Worm (Caenorhabditis elegans) whole organism, L4 larva: ENCODE results near the gene egl-23.
A peak's percentile ranks its signal among the peaks of the same experiment; 100 is the strongest.

Experiments
- F10B5.3 ChIP-seq: sonication (generic microtip); optimal IDR thresholded peaks from 2 replicates; lab custom pipeline; 2016; ENCODE audit warnings: mild to moderate bottlenecking, missing genetic modification characterization, missing compliant biosample characterization
- F37D6.2 ChIP-seq: sonication (generic microtip); optimal IDR thresholded peaks from 2 replicates; lab custom pipeline; 2016; ENCODE audit warnings: mild to moderate bottlenecking, missing genetic modification characterization, missing compliant biosample characterization
- F44E2.7 ChIP-seq: fragments of 200-800 bp; sonication (Bioruptor generic); IDR thresholded peaks from 2 replicates; pipeline ENCODE4 v2.1.2; 2022; ENCODE audit warnings: missing genetic modification characterization, missing compliant biosample characterization
- Y75B8A.6 ChIP-seq: fragments of 200-800 bp; sonication (Bioruptor generic); IDR thresholded peaks from 2 replicates; pipeline ENCODE4 v1.3.6; 2022; ENCODE audit warnings: missing genetic modification reagents, missing genetic modification characterization, missing compliant biosample characterization
- aha-1 ChIP-seq: fragments of 150-350 bp; peaks from one replicate; lab custom pipeline; 2014; ENCODE audit warnings: missing biosample characterization, missing genetic modification characterization
- arid-1 ChIP-seq: fragments of 200-800 bp; sonication (Bioruptor generic); conservative IDR thresholded peaks from 2 replicates; pipeline ENCODE4 v1.3.6; 2022; ENCODE audit warnings: missing genetic modification reagents, missing genetic modification characterization, missing compliant biosample characterization
- ceh-20 ChIP-seq: fragments of 200-800 bp; sonication (Bioruptor generic); IDR thresholded peaks from 2 replicates; pipeline ENCODE4 v1.3.6; 2022; ENCODE audit warnings: missing genetic modification reagents, missing genetic modification characterization, missing compliant biosample characterization
- ceh-82 ChIP-seq: sonication (generic microtip); optimal IDR thresholded peaks from 2 replicates; lab custom pipeline; 2017; ENCODE audit warnings: missing biosample characterization, missing genetic modification characterization
- ces-1 ChIP-seq: fragments of 150-350 bp; sonication (generic microtip); optimal IDR thresholded peaks from 4 replicates; lab custom pipeline; 2014; ENCODE audit warnings: missing biosample characterization, missing genetic modification reagents, missing genetic modification characterization
- cey-2 ChIP-seq: sonication (generic microtip); optimal IDR thresholded peaks from 3 replicates; lab custom pipeline; 2017; ENCODE audit warnings: missing genetic modification characterization, mild to moderate bottlenecking, missing compliant biosample characterization, antibody characterized with exemption, borderline replicate concordance; ENCODE audit not compliant: insufficient read depth
- ctbp-1 ChIP-seq: fragments of 200-800 bp; sonication (Bioruptor generic); IDR thresholded peaks from 2 replicates; pipeline ENCODE4 v1.3.6; 2022; ENCODE audit warnings: missing genetic modification reagents, missing genetic modification characterization, missing compliant biosample characterization
- daf-12 ChIP-seq: fragments of 150-350 bp; optimal IDR thresholded peaks from 2 replicates; lab custom pipeline; 2014; ENCODE audit warnings: missing biosample characterization, missing genetic modification reagents, missing genetic modification characterization
- daf-16 ChIP-seq, 3 experiments: sonication (generic microtip); optimal IDR thresholded peaks; 2 replicates each; lab custom pipeline; 2016 to 2017; ENCODE audit warnings: missing genetic modification characterization in 3 of 3, missing genetic modification reagents in 3 of 3, mild to moderate bottlenecking in 2 of 3, missing compliant biosample characterization in 2 of 3, missing biosample characterization in 1 of 3, moderate library complexity in 1 of 3
- dmd-6 ChIP-seq: fragments of 200-800 bp; sonication (Bioruptor generic); IDR thresholded peaks from 2 replicates; pipeline ENCODE4 v1.3.6; 2022; ENCODE audit warnings: missing genetic modification reagents, missing genetic modification characterization, missing compliant biosample characterization
- dmd-9 ChIP-seq: fragments of 200-800 bp; sonication (Bioruptor generic); IDR thresholded peaks from 2 replicates; pipeline ENCODE4 v1.3.6; 2022; ENCODE audit warnings: missing genetic modification reagents, missing genetic modification characterization, missing compliant biosample characterization
- dpl-1 ChIP-seq: fragments of 150-350 bp; optimal IDR thresholded peaks from 2 replicates; lab custom pipeline; 2014; ENCODE audit warnings: missing biosample characterization, missing genetic modification reagents, missing genetic modification characterization
- dve-1 ChIP-seq: sonication (generic microtip); optimal IDR thresholded peaks from 2 replicates; lab custom pipeline; 2017; ENCODE audit warnings: antibody characterized with exemption, mild to moderate bottlenecking, missing genetic modification characterization, missing compliant biosample characterization; ENCODE audit not compliant: insufficient read depth
- hlh-30 ChIP-seq: sonication (generic microtip); optimal IDR thresholded peaks from 2 replicates; lab custom pipeline; 2017; ENCODE audit warnings: antibody characterized with exemption, mild to moderate bottlenecking, missing genetic modification characterization, missing compliant biosample characterization; ENCODE audit not compliant: insufficient read depth
- hmg-1.1 ChIP-seq: fragments of 200-800 bp; sonication (Bioruptor generic); IDR thresholded peaks from 2 replicates; pipeline ENCODE4 v1.3.6; 2022; ENCODE audit warnings: missing genetic modification reagents, missing genetic modification characterization, missing compliant biosample characterization
- lin-1 ChIP-seq: fragments of 200-800 bp; sonication (Bioruptor generic); IDR thresholded peaks from 2 replicates; pipeline ENCODE4 v1.3.6; 2022; ENCODE audit warnings: missing genetic modification reagents, missing genetic modification characterization, missing compliant biosample characterization
- lin-13 ChIP-seq: fragments of 150-350 bp; optimal IDR thresholded peaks from 2 replicates; lab custom pipeline; 2014; ENCODE audit warnings: missing biosample characterization, missing genetic modification reagents, missing genetic modification characterization
- lin-38 ChIP-seq: fragments of 200-800 bp; sonication (Bioruptor generic); IDR thresholded peaks from 2 replicates; pipeline ENCODE4 v1.3.6; 2022; ENCODE audit warnings: missing genetic modification reagents, missing genetic modification characterization, missing compliant biosample characterization
- lin-39 ChIP-seq: fragments of 150-350 bp; optimal IDR thresholded peaks from 2 replicates; lab custom pipeline; 2014; ENCODE audit warnings: missing biosample characterization, missing genetic modification reagents, missing genetic modification characterization
- lir-3 ChIP-seq: sonication (generic microtip); optimal IDR thresholded peaks from 2 replicates; lab custom pipeline; 2016; ENCODE audit warnings: mild to moderate bottlenecking, missing genetic modification characterization, missing compliant biosample characterization
- lsy-2 ChIP-seq, 2 experiments: fragments of 150-350 bp in 1 of 2; sonication (generic microtip) in 1 of 2; optimal IDR thresholded peaks; 2 replicates each; lab custom pipeline; 2014 to 2017; ENCODE audit warnings: missing biosample characterization in 2 of 2, missing genetic modification characterization in 2 of 2
- madf-9 ChIP-seq: fragments of 200-800 bp; sonication (Bioruptor generic); conservative IDR thresholded peaks from 2 replicates; pipeline ENCODE4 v1.3.6; 2022; ENCODE audit warnings: missing genetic modification reagents, missing genetic modification characterization, missing compliant biosample characterization
- mdl-1 ChIP-seq, 2 experiments: fragments of 150-350 bp in 1 of 2; sonication (generic microtip) in 1 of 2; optimal IDR thresholded peaks; 2 replicates each; lab custom pipeline; 2014 to 2017; ENCODE audit warnings: missing biosample characterization in 2 of 2, missing genetic modification characterization in 2 of 2
- mdt-29 ChIP-seq: fragments of 200-800 bp; sonication (Bioruptor generic); IDR thresholded peaks from 2 replicates; pipeline ENCODE4 v1.3.6; 2022; ENCODE audit warnings: missing genetic modification reagents, missing genetic modification characterization, missing compliant biosample characterization
- mep-1 ChIP-seq: fragments of 150-350 bp; sonication (generic microtip); optimal IDR thresholded peaks from 3 replicates; lab custom pipeline; 2014; ENCODE audit warnings: missing biosample characterization, missing genetic modification characterization
- mxl-3 ChIP-seq: fragments of 200-800 bp; sonication (Bioruptor generic); optimal IDR thresholded peaks from 2 replicates; lab custom pipeline; 2018; ENCODE audit warnings: mild to moderate bottlenecking, missing genetic modification characterization, missing compliant biosample characterization
- nhr-102 ChIP-seq: sonication (generic microtip); optimal IDR thresholded peaks from 2 replicates; lab custom pipeline; 2016; ENCODE audit warnings: mild to moderate bottlenecking, missing genetic modification characterization, moderate library complexity, missing compliant biosample characterization
- nhr-28 ChIP-seq: fragments of 150-350 bp; optimal IDR thresholded peaks from 2 replicates; lab custom pipeline; 2014; ENCODE audit warnings: missing biosample characterization, missing genetic modification characterization
- nhr-6 ChIP-seq: fragments of 150-350 bp; optimal IDR thresholded peaks from 2 replicates; lab custom pipeline; 2014; ENCODE audit warnings: missing biosample characterization, missing genetic modification characterization
- nhr-76 ChIP-seq: fragments of 150-350 bp; optimal IDR thresholded peaks from 2 replicates; lab custom pipeline; 2014; ENCODE audit warnings: missing biosample characterization, missing genetic modification characterization
- rbr-2 ChIP-seq: sonication (generic microtip); optimal IDR thresholded peaks from 2 replicates; lab custom pipeline; 2016; ENCODE audit warnings: missing genotype, missing genetic modification characterization, missing compliant biosample characterization
- sdz-12 ChIP-seq: fragments of 200-800 bp; sonication (Bioruptor generic); optimal IDR thresholded peaks from 2 replicates; lab custom pipeline; 2018; ENCODE audit warnings: mild to moderate bottlenecking, missing genetic modification characterization, missing compliant biosample characterization
- skn-1 ChIP-seq: fragments of 150-350 bp; optimal IDR thresholded peaks from 2 replicates; lab custom pipeline; 2014; ENCODE audit warnings: missing biosample characterization, missing genetic modification characterization
- snpc-1.2 ChIP-seq: fragments of 200-800 bp; sonication (Bioruptor generic); IDR thresholded peaks from 2 replicates; pipeline ENCODE4 v1.3.6; 2022; ENCODE audit warnings: missing genetic modification reagents, missing genetic modification characterization, missing compliant biosample characterization
- spr-1 ChIP-seq: sonication (generic microtip); optimal IDR thresholded peaks from 2 replicates; lab custom pipeline; 2016; ENCODE audit warnings: mild to moderate bottlenecking, missing genetic modification characterization, missing compliant biosample characterization
- spr-3 ChIP-seq: fragments of 200-800 bp; sonication (Bioruptor generic); optimal IDR thresholded peaks from 2 replicates; lab custom pipeline; 2018; ENCODE audit warnings: mild to moderate bottlenecking, missing genetic modification characterization, missing compliant biosample characterization
- unc-62 ChIP-seq, 3 experiments: fragments of 150-350 bp in 1 of 3; sonication (generic microtip); optimal IDR thresholded peaks in 2 of 3; peaks in 1 of 3; 1 replicate in 1 of 3; 2 replicates in 2 of 3; lab custom pipeline; 2014 to 2017; ENCODE audit warnings: missing biosample characterization in 3 of 3, missing genetic modification characterization in 3 of 3, missing genetic modification reagents in 3 of 3, missing genotype in 1 of 3
- zfp-2 ChIP-seq: sonication (generic microtip); optimal IDR thresholded peaks from 2 replicates; lab custom pipeline; 2016; ENCODE audit warnings: mild to moderate bottlenecking, missing genetic modification characterization, missing compliant biosample characterization
- zip-11 ChIP-seq: fragments of 200-800 bp; sonication (Bioruptor generic); IDR thresholded peaks from 2 replicates; pipeline ENCODE4 v1.3.6; 2022; ENCODE audit warnings: missing genetic modification characterization, missing compliant biosample characterization
- zip-2 ChIP-seq: fragments of 150-350 bp; optimal IDR thresholded peaks from 2 replicates; lab custom pipeline; 2014; ENCODE audit warnings: missing biosample characterization, missing genetic modification characterization
- ztf-7 ChIP-seq: fragments of 150-350 bp; optimal IDR thresholded peaks from 2 replicates; lab custom pipeline; 2014; ENCODE audit warnings: missing biosample characterization, missing genetic modification characterization

Gene egl-23

DNA sequence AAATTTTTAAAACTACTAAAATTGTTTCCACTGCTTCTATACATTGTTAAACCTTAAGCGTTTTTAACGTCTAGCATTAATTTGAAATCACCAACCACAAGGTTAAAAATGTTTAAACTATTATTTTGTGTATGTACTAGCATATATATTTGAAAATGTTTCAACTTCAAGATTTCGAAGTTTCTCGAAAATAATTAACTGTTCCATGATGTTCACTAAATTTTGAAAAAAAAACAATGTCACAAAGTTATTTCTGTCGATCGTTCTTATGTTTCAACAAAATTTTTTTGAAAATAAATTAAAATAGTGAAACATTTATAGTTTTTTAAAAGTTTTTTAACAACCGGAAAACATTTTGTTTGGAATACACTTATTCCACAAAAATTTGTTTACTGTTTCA lies 34.3 kb upstream of the egl-23 start:
- TF ChIP-seq snpc-1.2 (peak; percentile 67; the same call in 1 of the 2 replicates), cey-2 (tag; lab: Kevin White, UChicago) (no peak)

DNA sequence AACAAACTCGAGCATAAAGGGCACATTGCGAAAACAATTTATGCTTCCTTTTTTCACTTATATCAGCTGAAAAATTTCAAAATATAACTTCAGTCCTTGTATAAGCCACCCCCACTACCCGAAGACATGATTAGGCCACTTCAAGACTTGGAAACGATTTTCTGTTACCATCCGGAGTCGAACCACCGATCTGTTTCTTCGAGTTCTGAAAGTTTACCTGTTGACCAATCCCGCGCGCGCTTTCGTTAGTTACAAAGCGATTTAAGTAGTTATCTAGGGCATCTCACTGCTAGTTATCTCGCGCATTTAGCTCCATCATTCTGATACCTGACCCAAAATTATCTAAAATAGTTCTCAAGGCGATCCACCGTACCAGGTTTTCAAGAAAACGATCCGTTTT lies 23.3 kb upstream of the egl-23 start:
- TF ChIP-seq snpc-1.2 (peak; percentile 91), aha-1 (tag; lab: Kevin White, UChicago) (peak; percentile 72)

DNA sequence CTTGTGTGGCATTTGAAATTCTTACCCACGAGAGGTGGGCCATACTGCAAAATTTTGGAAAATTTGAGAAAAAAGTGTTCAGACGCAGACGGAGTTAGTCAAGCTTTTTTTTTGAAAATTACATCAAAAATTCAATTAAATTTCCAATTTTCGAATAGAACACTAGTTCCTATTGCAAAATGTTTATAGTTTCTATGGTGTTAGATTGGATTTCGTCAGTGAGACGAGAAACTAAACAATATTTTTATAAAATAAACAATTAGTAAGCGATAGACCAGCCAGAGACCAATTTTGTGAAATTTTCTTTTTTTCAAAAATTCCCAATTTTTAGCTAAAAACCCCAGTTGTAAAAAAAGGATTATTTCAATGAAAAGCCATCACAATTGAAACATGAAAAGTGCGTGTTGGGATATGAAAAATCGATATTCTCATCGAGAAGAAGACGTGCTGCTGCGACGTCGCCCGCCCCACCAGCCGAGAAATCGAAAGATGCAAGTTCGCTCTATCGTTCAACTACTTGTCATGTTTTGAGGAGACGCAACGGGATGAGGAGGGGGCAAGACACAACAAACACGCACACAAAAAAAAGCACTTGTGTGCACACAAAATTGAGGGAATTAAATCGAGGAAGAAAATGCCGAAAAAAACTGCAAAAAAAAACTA lies 9.0 kb upstream of the egl-23 start, which contains the start of gene dnbp-1:
dnbp-1 (minus strand) TSS at position 51 of the 663 bp plus-strand sequence.
- no peak for TF ChIP-seq Y75B8A.6 (GFP tag; lab: Robert Waterston, UW)
- no peak for TF ChIP-seq arid-1
- TF ChIP-seq daf-16 (GFP tag; optimal IDR thresholded peaks at IDR 0.05; lab: Kevin White, UChicago), result peak in 1 of 2 experiments; percentile 6
- no peak for TF ChIP-seq daf-16 (tag; optimal IDR thresholded peaks at IDR 0.05; lab: Kevin White, UChicago)
- peak; percentile 92 for TF ChIP-seq lin-38 (GFP tag; lab: Robert Waterston, UW)
- TF ChIP-seq nhr-28 (tag; lab: Kevin White, UChicago), result peak; percentile 79
- TF ChIP-seq zip-11 (GFP tag; lab: Robert Waterston, UW), result no peak
- TF ChIP-seq dve-1 (tag; lab: Kevin White, UChicago), result peak; percentile 50
- TF ChIP-seq rbr-2 (tag; lab: Kevin White, UChicago), result peak; percentile 80
- TF ChIP-seq ceh-20, result no peak
- no peak for TF ChIP-seq mdt-29 (GFP tag; lab: Robert Waterston, UW)
- no peak for TF ChIP-seq zfp-2
- TF ChIP-seq skn-1 (tag; lab: Kevin White, UChicago), result no peak
- peak; percentile 61 for TF ChIP-seq dpl-1 (GFP tag; lab: Kevin White, UChicago)
- TF ChIP-seq F37D6.2 (tag; lab: Kevin White, UChicago), result peak; percentile 36
- no peak for TF ChIP-seq spr-3 (GFP tag; lab: Kevin White, UChicago)
- no peak for TF ChIP-seq nhr-102 (tag; lab: Kevin White, UChicago)
- TF ChIP-seq nhr-6 (tag; lab: Kevin White, UChicago), result peak; percentile 79
- no peak for TF ChIP-seq nhr-76 (tag; lab: Kevin White, UChicago)
- peak in 1 of 2 experiments; percentile 99 for TF ChIP-seq unc-62 (GFP tag; optimal IDR thresholded peaks at IDR 0.05 in 1 of 2; lab: Kevin White, UChicago)
- no peak for TF ChIP-seq unc-62 (tag; optimal IDR thresholded peaks at IDR 0.05; lab: Kevin White, UChicago)
- no peak for TF ChIP-seq ceh-82 (tag; lab: Kevin White, UChicago)
- TF ChIP-seq spr-1 (tag; lab: Kevin White, UChicago), result peak; percentile 2
- peak; percentile 73 for TF ChIP-seq mxl-3 (GFP tag; lab: Kevin White, UChicago)
- TF ChIP-seq dmd-9 (GFP tag; lab: Robert Waterston, UW), result no peak
- peak; percentile 88 for TF ChIP-seq mep-1 (tag; lab: Kevin White, UChicago)
- peak in 1 of 2 experiments; percentile 2 for TF ChIP-seq mdl-1 (tag; optimal IDR thresholded peaks at IDR 0.05; lab: Kevin White, UChicago)
- no peak for TF ChIP-seq zip-2 (tag; lab: Kevin White, UChicago)
- TF ChIP-seq F44E2.7 (GFP tag; lab: Robert Waterston, UW), result no peak
- no peak for TF ChIP-seq ces-1 (GFP tag; lab: Kevin White, UChicago)
- TF ChIP-seq madf-9 (GFP tag; lab: Robert Waterston, UW), result no peak; the same call in 1 of the 2 replicates
- peak; percentile 60 for TF ChIP-seq lin-13 (GFP tag; lab: Kevin White, UChicago)
- peak; percentile 29 for TF ChIP-seq ztf-7 (tag; lab: Kevin White, UChicago)
- TF ChIP-seq lir-3, result no peak
- TF ChIP-seq daf-12 (tag; lab: Kevin White, UChicago), result no peak
- peak; percentile 78 for TF ChIP-seq hlh-30
- TF ChIP-seq F10B5.3, result no peak
- TF ChIP-seq sdz-12 (GFP tag; lab: Kevin White, UChicago), result no peak
- TF ChIP-seq lin-39 (tag; lab: Kevin White, UChicago), result no peak
- TF ChIP-seq lin-1, result no peak
- peak in 1 of 2 experiments; percentile 46 for TF ChIP-seq lsy-2 (tag; optimal IDR thresholded peaks at IDR 0.05; lab: Kevin White, UChicago)
- TF ChIP-seq ctbp-1 (GFP tag; lab: Robert Waterston, UW), result no peak; the same call in 1 of the 2 replicates
- no peak for TF ChIP-seq dmd-6 (GFP tag; lab: Robert Waterston, UW)
- TF ChIP-seq hmg-1.1 (GFP tag; lab: Robert Waterston, UW), result no peak; the same call in 1 of the 2 replicates
